Worm (Caenorhabditis elegans) whole organism, midembryonic: ENCODE results near the gene F07H5.7.

Experiments
- T22C8.4 ChIP-seq: fragments of 200-800 bp; sonication (Bioruptor generic); IDR thresholded peaks from 2 replicates; pipeline ENCODE4 v1.3.6; 2022; ENCODE audit warnings: missing genetic modification characterization, missing compliant biosample characterization
- cog-1 ChIP-seq: sonication (generic microtip); optimal IDR thresholded peaks from 2 replicates; lab custom pipeline; 2016; ENCODE audit warnings: missing genetic modification characterization, missing compliant biosample characterization
- med-1 ChIP-seq: sonication (generic microtip); optimal IDR thresholded peaks from 2 replicates; lab custom pipeline; 2017; ENCODE audit warnings: missing genetic modification characterization, mild to moderate bottlenecking, missing compliant biosample characterization, antibody characterized with exemption, missing genetic modification reagents; ENCODE audit not compliant: insufficient read depth
- ref-1 ChIP-seq: fragments of 200-800 bp; sonication (Bioruptor generic); conservative IDR thresholded peaks from 2 replicates; pipeline ENCODE4 v1.3.6; 2022; ENCODE audit warnings: missing genetic modification reagents, missing genetic modification characterization, missing compliant biosample characterization
- tab-1 ChIP-seq: fragments of 200-800 bp; sonication (Bioruptor generic); IDR thresholded peaks from 2 replicates; pipeline ENCODE4 v1.3.6; 2022; ENCODE audit warnings: missing genetic modification characterization, missing compliant biosample characterization
- ztf-23 ChIP-seq: fragments of 200-800 bp; sonication (Bioruptor generic); IDR thresholded peaks from 2 replicates; pipeline ENCODE4 v1.3.6; 2022; ENCODE audit warnings: missing genetic modification reagents, missing genetic modification characterization, missing compliant biosample characterization

- TF ChIP-seq ztf-23 = no peak
- TF ChIP-seq ref-1 (GFP tag; lab: Robert Waterston, UW) = no peak
- TF ChIP-seq cog-1 (tag; lab: Kevin White, UChicago) = no peak
- TF ChIP-seq T22C8.4 (GFP tag; lab: Robert Waterston, UW) = no peak
- TF ChIP-seq med-1 (GFP tag; lab: Kevin White, UChicago) = no peak
- TF ChIP-seq tab-1 (GFP tag; lab: Robert Waterston, UW) = no peak
Observed at ce11 chrII:8746298-8746775, 47.6 kb downstream of the F07H5.7 start.
